Fruit fly (Drosophila melanogaster) whole organism: ENCODE data around the gene CG44005.

Experiments used
- CG8478 ChIP-seq: fragments of >200 bp; optimal IDR thresholded peaks from 2 replicates; lab custom pipeline; 2018; ENCODE audit warnings: inconsistent platforms
- Dll ChIP-seq: fragments of >200 bp; optimal IDR thresholded peaks from 2 replicates; lab custom pipeline; 2017
- EcR ChIP-seq, 2 experiments: fragments of >200 bp; optimal IDR thresholded peaks; 2 replicates each; lab custom pipeline; 2017; ENCODE audit warnings: missing biosample characterization in 2 of 2, missing genetic modification characterization in 2 of 2, missing genetic modification reagents in 2 of 2
- pan ChIP-seq: fragments of >200 bp; optimal IDR thresholded peaks from 2 replicates; lab custom pipeline; 2017
- psq ChIP-seq: fragments of >200 bp; optimal IDR thresholded peaks from 2 replicates; lab custom pipeline; 2017
- usp ChIP-seq: fragments of >200 bp; optimal IDR thresholded peaks from 2 replicates; lab custom pipeline; 2017; ENCODE audit warnings: missing biosample characterization, missing genetic modification characterization, mixed read lengths

CG44005 gene

DNA sequence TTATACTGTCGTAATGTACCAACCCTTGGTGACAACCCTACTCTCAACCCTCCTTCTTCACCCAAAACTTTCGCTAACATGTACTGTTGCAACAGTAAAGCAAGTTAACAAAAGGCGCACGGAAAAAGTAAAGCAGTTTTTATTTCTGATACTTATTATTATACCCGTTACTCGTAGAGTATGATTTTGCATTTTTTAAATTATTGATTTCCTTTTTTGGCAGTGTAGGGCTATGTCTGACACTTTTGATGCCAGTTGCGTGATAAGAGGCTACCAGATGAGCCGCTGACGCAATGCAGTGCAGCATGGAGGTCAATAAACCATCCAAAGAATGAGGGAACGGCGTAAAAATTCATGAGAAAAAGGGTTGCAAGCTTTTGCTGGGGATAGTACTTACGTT is 3.9 kb upstream of the CG44005 start:
- no peak for TF ChIP-seq CG8478
- peak in 1 of 2 experiments; percentile 34 for TF ChIP-seq EcR (GFP tag; optimal IDR thresholded peaks at IDR 0.05; lab: Kevin White, UChicago)

DNA sequence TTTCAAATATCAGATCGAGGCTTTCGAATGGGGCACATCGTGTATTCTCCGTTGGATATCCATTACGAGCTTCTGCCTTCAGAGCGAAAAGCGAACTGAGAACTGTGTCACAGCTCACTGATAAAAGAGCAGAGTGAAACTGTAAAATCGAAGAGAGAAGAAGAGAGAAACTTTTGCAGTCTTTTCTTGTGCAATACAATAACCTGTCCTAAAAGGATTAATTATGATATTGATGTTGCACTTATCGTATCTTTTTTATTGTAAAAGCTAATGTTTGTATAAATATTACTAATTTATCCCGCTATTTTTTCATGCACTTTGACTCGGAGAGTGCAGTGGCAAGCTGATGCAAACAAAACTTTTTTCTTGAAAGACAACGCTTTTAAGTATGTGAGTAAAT is 3.1 kb upstream of the CG44005 start:
- peak in 1 of 2 experiments; percentile 59 for TF ChIP-seq EcR (GFP tag; optimal IDR thresholded peaks at IDR 0.05; lab: Kevin White, UChicago)
- no peak for TF ChIP-seq psq

DNA sequence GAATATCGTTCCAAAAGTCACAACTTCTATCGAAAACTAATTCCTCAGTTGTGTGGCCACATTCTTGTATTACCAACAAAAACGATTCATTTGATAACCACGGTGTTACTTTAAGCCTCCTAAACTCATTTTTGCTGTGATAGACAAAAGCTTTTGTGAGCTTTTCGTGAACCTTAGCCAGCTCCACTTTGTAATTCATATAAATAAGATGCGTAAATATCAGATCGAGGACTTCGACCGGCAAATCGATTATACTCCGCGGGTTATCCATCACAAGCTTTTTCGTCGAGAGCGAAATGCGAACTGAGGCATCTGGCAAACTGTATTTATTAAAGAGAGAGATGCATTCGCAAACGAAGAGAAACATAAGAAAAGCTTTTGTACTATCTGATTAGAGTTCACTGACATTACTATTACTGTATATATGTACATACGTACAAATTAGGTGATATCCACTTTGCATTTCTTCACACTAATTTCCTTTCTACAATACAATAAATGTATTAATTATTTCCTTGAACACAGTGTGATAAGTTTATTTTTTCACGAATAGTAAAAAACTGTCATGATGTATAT is 1.7 kb upstream of the CG44005 start, which contains the start of gene CG44004:
Gene CG44004, minus strand, starts transcription at position 305 of the 576 bp plus-strand sequence.
- TF ChIP-seq CG8478: no peak
- no peak for TF ChIP-seq psq
- TF ChIP-seq Dll (lab: Kevin White, UChicago): no peak
- no peak for TF ChIP-seq usp (GFP tag; lab: Kevin White, UChicago)
- no peak for TF ChIP-seq pan (lab: Kevin White, UChicago)
- TF ChIP-seq EcR (GFP tag; optimal IDR thresholded peaks at IDR 0.05; lab: Kevin White, UChicago): no peak

DNA sequence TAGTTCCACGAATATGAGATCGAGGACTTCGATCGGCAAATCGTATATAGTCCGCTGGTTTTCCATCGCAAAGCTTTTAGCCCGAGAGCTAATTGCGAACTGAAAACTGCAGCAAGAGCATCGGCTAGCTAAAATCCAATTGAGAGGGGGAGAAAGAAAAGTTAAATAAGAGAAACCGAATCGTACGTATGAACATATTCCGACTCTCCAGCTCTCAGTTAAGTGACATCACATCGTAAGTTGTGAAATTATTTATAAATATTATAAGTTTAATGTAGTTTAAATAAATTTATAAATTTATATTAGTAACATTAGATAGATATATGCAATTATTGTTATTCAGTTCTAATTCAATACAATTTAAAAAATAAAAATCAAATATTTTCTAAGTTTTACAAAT is 1.9 kb downstream of the CG44005 start, which contains the start of gene CG44006:
Gene CG44006, minus strand, starts transcription at position 101 of the 400 bp plus-strand sequence.
- TF ChIP-seq Dll (lab: Kevin White, UChicago): no peak
- no peak for TF ChIP-seq psq
- no peak for TF ChIP-seq pan (lab: Kevin White, UChicago)
- no peak for TF ChIP-seq CG8478
- TF ChIP-seq EcR (GFP tag; optimal IDR thresholded peaks at IDR 0.05; lab: Kevin White, UChicago): no peak
- no peak for TF ChIP-seq usp (GFP tag; lab: Kevin White, UChicago)

DNA sequence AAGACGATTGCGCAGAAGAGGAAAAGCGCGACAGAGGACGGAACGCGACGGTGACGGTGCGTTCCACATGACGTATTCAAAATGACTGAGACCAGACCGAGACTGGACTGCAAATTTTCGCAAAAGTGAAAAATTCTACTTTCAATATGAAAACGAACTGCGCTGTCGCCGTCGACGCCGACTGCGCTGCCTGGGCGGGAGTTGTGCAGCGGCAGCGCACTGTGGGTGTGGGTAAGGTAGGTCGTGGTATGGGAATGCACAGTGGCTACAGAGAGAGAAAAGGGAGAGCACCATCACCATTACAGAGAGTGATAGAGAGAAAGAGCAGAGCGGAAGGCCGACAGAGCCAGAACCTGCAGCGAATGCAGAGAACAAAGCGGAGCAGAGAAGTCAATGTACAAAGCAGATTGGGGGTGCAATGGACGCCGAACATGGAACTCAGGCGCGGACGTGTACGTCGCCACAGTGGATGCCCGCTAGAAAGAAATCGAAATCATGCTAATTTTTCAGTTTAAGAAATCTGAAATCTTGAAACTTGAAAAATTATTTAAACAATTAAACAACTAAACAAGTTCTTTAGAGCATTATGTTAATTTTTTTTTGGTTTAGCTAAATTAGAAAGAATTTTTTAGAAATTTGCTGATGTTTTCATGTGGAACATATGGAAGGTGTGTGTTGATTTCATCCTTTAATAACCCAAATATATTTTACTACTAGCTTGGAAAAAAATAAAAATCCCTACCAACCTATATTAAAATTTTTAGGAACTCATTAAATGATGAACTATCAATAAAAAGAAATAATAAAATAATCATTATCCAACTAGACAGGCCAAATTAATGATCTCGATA is 7.1 kb downstream of the CG44005 start, which contains the start of gene Eip75B:
Gene Eip75B, minus strand, starts transcription at position 65 of the 851 bp plus-strand sequence.
- TF ChIP-seq EcR (GFP tag; optimal IDR thresholded peaks at IDR 0.05; lab: Kevin White, UChicago): peak in 1 of 2 experiments; percentile 89
- no peak for TF ChIP-seq Dll (lab: Kevin White, UChicago)
- TF ChIP-seq psq: no peak
- TF ChIP-seq usp (GFP tag; lab: Kevin White, UChicago): no peak

DNA sequence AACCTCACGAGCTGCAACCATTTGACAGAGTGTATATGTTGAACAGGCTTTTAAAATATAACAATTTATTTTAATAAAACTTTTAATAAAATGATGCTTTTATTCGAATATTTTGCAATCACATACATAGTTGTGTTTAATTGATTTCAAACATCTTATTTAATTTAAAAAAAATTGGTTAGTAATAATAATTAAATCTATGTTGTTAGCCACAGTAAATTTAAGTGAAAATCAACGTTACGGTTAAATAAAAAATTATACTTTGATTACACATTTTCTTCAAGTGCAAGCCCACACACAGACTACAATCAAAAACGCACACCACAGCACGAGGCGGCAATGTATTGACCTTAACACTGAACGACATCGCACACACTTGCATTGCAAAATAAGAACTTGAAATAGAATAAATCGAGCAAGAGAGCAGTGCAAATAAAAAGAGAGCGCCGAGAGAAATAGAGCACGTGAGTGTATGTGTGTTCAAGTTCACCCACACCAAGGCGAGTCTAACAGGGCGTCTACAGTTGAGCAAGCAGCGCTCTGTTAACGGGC is 8.9 kb downstream of the CG44005 start:
- TF ChIP-seq Dll (lab: Kevin White, UChicago) (no peak), EcR (GFP tag; optimal IDR thresholded peaks at IDR 0.05; lab: Kevin White, UChicago) (peak in 1 of 2 experiments; percentile 63)

DNA sequence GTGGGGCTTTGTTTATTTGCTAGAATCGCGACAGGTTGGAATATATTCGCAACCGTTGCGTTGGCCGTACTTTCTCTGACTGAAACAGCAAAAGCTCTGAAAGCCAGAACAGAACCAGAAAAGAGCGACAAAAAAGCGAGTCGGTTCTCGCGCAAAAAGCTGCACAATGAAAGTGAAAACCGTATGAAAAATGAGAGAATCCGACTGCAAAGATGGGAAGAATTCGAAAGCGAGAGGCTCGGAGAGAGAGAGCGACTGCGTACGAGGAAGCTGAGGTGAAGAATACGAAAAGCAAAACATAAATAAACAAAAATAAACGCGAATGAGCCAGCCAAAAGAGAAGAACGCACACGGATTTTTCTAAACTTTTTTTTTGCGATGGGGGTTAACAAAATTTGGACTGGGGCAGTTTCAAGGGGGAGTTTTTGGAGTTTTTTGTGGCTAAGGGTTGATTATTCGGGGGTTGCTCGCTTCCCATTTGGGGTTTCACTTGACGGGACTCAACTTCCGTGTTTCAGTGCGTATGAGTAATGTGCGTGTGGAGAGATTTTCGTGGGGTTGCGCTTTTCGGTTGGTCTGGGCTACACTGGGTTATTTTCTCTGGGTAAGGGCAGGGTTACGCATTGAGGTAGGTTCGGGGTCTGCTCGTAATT is 10.1 kb downstream of the CG44005 start:
- TF ChIP-seq EcR (GFP tag; optimal IDR thresholded peaks at IDR 0.05; lab: Kevin White, UChicago) (no peak), Dll (lab: Kevin White, UChicago) (peak; percentile 54), pan (lab: Kevin White, UChicago) (no peak)

DNA sequence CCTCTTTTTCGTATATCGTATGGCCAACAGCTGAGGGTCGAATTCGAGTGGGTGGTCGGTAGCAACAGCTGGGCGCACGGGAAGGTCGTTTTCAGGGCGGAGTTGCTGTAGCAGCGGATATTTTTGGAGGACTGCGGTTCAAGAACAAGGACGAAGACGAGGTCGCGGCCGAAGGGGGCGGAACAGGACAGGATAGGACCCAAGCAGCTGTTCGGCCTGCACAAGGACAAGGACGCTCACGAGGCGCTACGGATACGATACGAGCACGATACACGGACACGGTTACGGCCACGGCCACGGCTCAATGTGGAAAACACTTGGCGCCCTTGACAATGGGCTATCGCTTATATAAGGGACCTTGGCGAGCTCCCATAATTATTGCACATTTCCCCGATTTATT is 10.7 kb downstream of the CG44005 start:
- no peak for TF ChIP-seq pan (lab: Kevin White, UChicago)
- no peak for TF ChIP-seq CG8478
- no peak for TF ChIP-seq psq
- no peak for TF ChIP-seq Dll (lab: Kevin White, UChicago)
- no peak for TF ChIP-seq usp (GFP tag; lab: Kevin White, UChicago)
- TF ChIP-seq EcR (GFP tag; optimal IDR thresholded peaks at IDR 0.05; lab: Kevin White, UChicago): no peak

DNA sequence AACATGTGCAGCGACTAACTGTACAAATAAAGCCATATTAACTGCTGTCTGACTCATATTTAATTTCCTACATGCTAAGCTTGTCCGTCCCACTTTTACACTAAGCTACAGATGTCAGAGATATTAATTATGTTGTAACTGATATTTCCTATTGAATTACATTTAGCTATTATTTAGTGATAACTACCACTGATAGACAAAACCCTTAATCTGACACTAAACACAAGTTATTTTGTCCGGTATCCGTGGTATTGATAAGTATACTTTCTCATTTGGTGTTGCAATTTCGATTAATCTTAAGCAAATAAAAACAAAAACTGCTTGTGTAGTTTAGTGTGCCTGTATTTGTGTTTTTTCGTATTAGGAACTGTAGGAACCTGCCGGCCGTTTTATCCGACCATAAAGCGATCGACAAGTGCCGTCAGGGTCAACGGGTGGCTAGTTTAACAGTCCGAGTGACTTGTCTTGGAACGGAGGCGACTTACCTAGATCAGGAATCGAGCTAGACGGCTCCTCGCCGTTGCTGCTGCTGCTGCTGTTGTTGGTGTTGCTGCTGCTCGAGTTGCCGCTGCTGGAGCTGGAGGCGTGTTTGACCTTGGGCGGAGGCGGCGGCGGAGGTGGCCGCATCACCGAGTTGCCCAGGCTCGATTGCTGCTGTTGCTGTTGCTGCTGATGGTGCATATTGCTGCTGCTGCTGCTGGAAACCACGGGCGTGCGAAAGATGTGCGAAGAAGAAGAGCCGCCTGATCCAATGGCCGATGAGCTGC is 14.0 kb downstream of the CG44005 start:
- TF ChIP-seq pan (lab: Kevin White, UChicago) (no peak), CG8478 (no peak), usp (GFP tag; lab: Kevin White, UChicago) (no peak), EcR (GFP tag; optimal IDR thresholded peaks at IDR 0.05; lab: Kevin White, UChicago) (no peak), Dll (lab: Kevin White, UChicago) (no peak), psq (no peak)

DNA sequence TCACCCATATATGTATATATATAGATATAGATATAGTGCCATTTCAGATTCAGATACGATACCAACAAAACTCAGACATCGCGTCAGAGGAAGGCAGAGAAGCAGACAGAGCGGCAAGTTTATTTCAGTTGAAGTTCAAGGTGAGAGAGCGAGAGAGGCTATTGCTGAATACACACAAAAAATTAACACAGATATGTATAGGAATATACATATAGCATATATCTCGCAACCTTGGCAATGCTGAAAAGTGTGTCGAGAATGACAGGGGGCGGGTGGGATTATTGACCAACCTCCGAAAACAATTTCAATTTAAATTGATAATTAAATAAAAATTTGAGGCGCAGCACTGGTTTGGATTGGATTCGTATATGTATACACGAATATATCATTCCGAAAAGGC is 14.9 kb downstream of the CG44005 start:
- TF ChIP-seq usp (GFP tag; lab: Kevin White, UChicago) (no peak), pan (lab: Kevin White, UChicago) (no peak), Dll (lab: Kevin White, UChicago) (no peak), EcR (GFP tag; optimal IDR thresholded peaks at IDR 0.05; lab: Kevin White, UChicago) (no peak), psq (no peak), CG8478 (no peak)

DNA sequence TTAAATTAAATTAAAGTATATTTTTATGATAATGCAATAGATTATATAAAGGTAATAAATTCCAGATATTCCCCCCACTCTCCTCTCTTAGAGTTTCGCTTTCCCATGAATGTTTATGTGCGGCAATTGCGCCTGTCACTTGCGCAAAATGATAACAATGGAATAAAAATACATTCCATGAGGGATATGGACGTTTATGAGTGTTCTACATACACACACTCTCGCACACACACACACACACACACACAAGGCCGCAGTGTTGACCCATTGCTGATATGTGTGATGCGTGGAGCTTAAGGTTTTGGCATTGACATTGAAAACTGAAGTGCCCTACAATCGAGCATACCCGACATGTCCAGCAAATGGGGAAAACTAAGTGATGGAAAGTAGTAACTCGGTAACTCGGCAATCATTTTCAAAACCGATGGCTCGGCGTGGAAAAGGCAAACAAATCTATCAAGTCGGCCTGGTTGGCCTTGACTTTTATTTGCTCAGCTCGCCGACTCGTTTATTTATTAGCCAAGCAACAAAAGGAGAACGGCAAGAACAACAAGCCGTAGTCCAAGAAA is 25.2 kb downstream of the CG44005 start:
- TF ChIP-seq EcR (GFP tag; optimal IDR thresholded peaks at IDR 0.05; lab: Kevin White, UChicago) (no peak), psq (no peak), Dll (lab: Kevin White, UChicago) (no peak), pan (lab: Kevin White, UChicago) (no peak), CG8478 (no peak), usp (GFP tag; lab: Kevin White, UChicago) (no peak)
